Worm (Caenorhabditis elegans) whole organism, L4 larva: Measurements from ENCODE around the gene srg-5.
A peak's percentile ranks its signal among the peaks of the same experiment; 100 is the strongest.

ENCODE experiments used
- F10B5.3 ChIP-seq: sonication (generic microtip); optimal IDR thresholded peaks from 2 replicates; lab custom pipeline; 2016; ENCODE audit warnings: mild to moderate bottlenecking, missing genetic modification characterization, missing compliant biosample characterization
- F44E2.7 ChIP-seq: fragments of 200-800 bp; sonication (Bioruptor generic); IDR thresholded peaks from 2 replicates; pipeline ENCODE4 v2.1.2; 2022; ENCODE audit warnings: missing genetic modification characterization, missing compliant biosample characterization
- T26A8.4 ChIP-seq: fragments of 200-800 bp; sonication (Bioruptor generic); IDR thresholded peaks from 2 replicates; pipeline ENCODE4 v1.3.6; 2022; ENCODE audit warnings: missing genetic modification characterization, missing compliant biosample characterization
- Y48G9A.11 ChIP-seq: fragments of 200-800 bp; sonication (Bioruptor generic); IDR thresholded peaks from 2 replicates; pipeline ENCODE4 v1.3.6; 2022; ENCODE audit warnings: missing genetic modification reagents, missing genetic modification characterization, missing compliant biosample characterization
- aha-1 ChIP-seq: fragments of 150-350 bp; peaks from one replicate; lab custom pipeline; 2014; ENCODE audit warnings: missing biosample characterization, missing genetic modification characterization
- ama-1 ChIP-seq: fragments of 150-350 bp; optimal IDR thresholded peaks from 2 replicates; lab custom pipeline; 2014; ENCODE audit warnings: inconsistent platforms, mixed read lengths
- arid-1 ChIP-seq: fragments of 200-800 bp; sonication (Bioruptor generic); conservative IDR thresholded peaks from 2 replicates; pipeline ENCODE4 v1.3.6; 2022; ENCODE audit warnings: missing genetic modification reagents, missing genetic modification characterization, missing compliant biosample characterization
- ces-1 ChIP-seq: fragments of 150-350 bp; sonication (generic microtip); optimal IDR thresholded peaks from 4 replicates; lab custom pipeline; 2014; ENCODE audit warnings: missing biosample characterization, missing genetic modification reagents, missing genetic modification characterization
- cey-2 ChIP-seq: sonication (generic microtip); optimal IDR thresholded peaks from 3 replicates; lab custom pipeline; 2017; ENCODE audit warnings: missing genetic modification characterization, mild to moderate bottlenecking, missing compliant biosample characterization, antibody characterized with exemption, borderline replicate concordance; ENCODE audit not compliant: insufficient read depth
- dmd-6 ChIP-seq: fragments of 200-800 bp; sonication (Bioruptor generic); IDR thresholded peaks from 2 replicates; pipeline ENCODE4 v1.3.6; 2022; ENCODE audit warnings: missing genetic modification reagents, missing genetic modification characterization, missing compliant biosample characterization
- dve-1 ChIP-seq: sonication (generic microtip); optimal IDR thresholded peaks from 2 replicates; lab custom pipeline; 2017; ENCODE audit warnings: antibody characterized with exemption, mild to moderate bottlenecking, missing genetic modification characterization, missing compliant biosample characterization; ENCODE audit not compliant: insufficient read depth
- fkh-10 ChIP-seq: fragments of 150-350 bp; optimal IDR thresholded peaks from 2 replicates; lab custom pipeline; 2014; ENCODE audit warnings: missing biosample characterization, missing genetic modification reagents, missing genetic modification characterization
- gei-8 ChIP-seq: fragments of 200-800 bp; sonication (Bioruptor generic); optimal IDR thresholded peaks from 2 replicates; lab custom pipeline; 2018; ENCODE audit warnings: mild to moderate bottlenecking, missing genetic modification characterization, missing compliant biosample characterization
- hif-1 ChIP-seq, 2 experiments: sonication (generic microtip); optimal IDR thresholded peaks; 2 replicates each; lab custom pipeline; 2016 to 2017; ENCODE audit warnings: missing compliant biosample characterization in 2 of 2, missing genetic modification characterization in 2 of 2, missing genetic modification reagents in 2 of 2, missing genotype in 2 of 2, mild to moderate bottlenecking in 1 of 2
- hlh-11 ChIP-seq: fragments of 200-800 bp; sonication (Bioruptor generic); optimal IDR thresholded peaks from 2 replicates; lab custom pipeline; 2018; ENCODE audit warnings: mild to moderate bottlenecking, missing genetic modification characterization, missing compliant biosample characterization
- hlh-30 ChIP-seq: sonication (generic microtip); optimal IDR thresholded peaks from 2 replicates; lab custom pipeline; 2017; ENCODE audit warnings: antibody characterized with exemption, mild to moderate bottlenecking, missing genetic modification characterization, missing compliant biosample characterization; ENCODE audit not compliant: insufficient read depth
- hmg-1.1 ChIP-seq: fragments of 200-800 bp; sonication (Bioruptor generic); IDR thresholded peaks from 2 replicates; pipeline ENCODE4 v1.3.6; 2022; ENCODE audit warnings: missing genetic modification reagents, missing genetic modification characterization, missing compliant biosample characterization
- jun-1 ChIP-seq: fragments of 150-350 bp; optimal IDR thresholded peaks from 2 replicates; lab custom pipeline; 2014; ENCODE audit warnings: missing biosample characterization, missing genetic modification reagents, missing genetic modification characterization
- lin-15B ChIP-seq: fragments of 150-350 bp; sonication (generic microtip); optimal IDR thresholded peaks from 3 replicates; lab custom pipeline; 2014; ENCODE audit warnings: missing biosample characterization, missing genetic modification characterization
- lin-38 ChIP-seq: fragments of 200-800 bp; sonication (Bioruptor generic); IDR thresholded peaks from 2 replicates; pipeline ENCODE4 v1.3.6; 2022; ENCODE audit warnings: missing genetic modification reagents, missing genetic modification characterization, missing compliant biosample characterization
- mdl-1 ChIP-seq, 2 experiments: fragments of 150-350 bp in 1 of 2; sonication (generic microtip) in 1 of 2; optimal IDR thresholded peaks; 2 replicates each; lab custom pipeline; 2014 to 2017; ENCODE audit warnings: missing biosample characterization in 2 of 2, missing genetic modification characterization in 2 of 2
- mep-1 ChIP-seq: fragments of 150-350 bp; sonication (generic microtip); optimal IDR thresholded peaks from 3 replicates; lab custom pipeline; 2014; ENCODE audit warnings: missing biosample characterization, missing genetic modification characterization
- mxl-2 ChIP-seq: fragments of 200-800 bp; sonication (Bioruptor generic); conservative IDR thresholded peaks from 2 replicates; pipeline ENCODE4 v1.3.6; 2022; ENCODE audit warnings: missing genetic modification reagents, missing genetic modification characterization, missing compliant biosample characterization
- nhr-25 ChIP-seq: sonication (generic microtip); optimal IDR thresholded peaks from 2 replicates; lab custom pipeline; 2017; ENCODE audit warnings: missing genetic modification characterization, mild to moderate bottlenecking, missing compliant biosample characterization, antibody characterized with exemption, moderate library complexity, borderline replicate concordance; ENCODE audit not compliant: insufficient read depth
- nhr-48 ChIP-seq: sonication (generic microtip); optimal IDR thresholded peaks from 2 replicates; lab custom pipeline; 2016; ENCODE audit warnings: mild to moderate bottlenecking, missing genetic modification characterization, missing compliant biosample characterization
- nhr-6 ChIP-seq: fragments of 150-350 bp; optimal IDR thresholded peaks from 2 replicates; lab custom pipeline; 2014; ENCODE audit warnings: missing biosample characterization, missing genetic modification characterization
- nhr-76 ChIP-seq: fragments of 150-350 bp; optimal IDR thresholded peaks from 2 replicates; lab custom pipeline; 2014; ENCODE audit warnings: missing biosample characterization, missing genetic modification characterization
- pha-4 ChIP-seq, 2 experiments: fragments of 150-350 bp in 1 of 2; fragments of 200-800 bp in 1 of 2; sonication (Bioruptor generic) in 1 of 2; IDR thresholded peaks in 1 of 2; optimal IDR thresholded peaks in 1 of 2; 2 replicates each; pipeline versions ENCODE4 v1.3.6 to Lab custom; 2014 to 2022; ENCODE audit warnings: missing genetic modification characterization in 2 of 2, missing genetic modification reagents in 2 of 2, missing biosample characterization in 1 of 2, missing compliant biosample characterization in 1 of 2
- pqm-1 ChIP-seq: sonication (generic microtip); optimal IDR thresholded peaks from 2 replicates; lab custom pipeline; 2017; ENCODE audit warnings: missing biosample characterization, missing genetic modification characterization
- saeg-2 ChIP-seq: fragments of 200-800 bp; sonication (Bioruptor generic); IDR thresholded peaks from 2 replicates; pipeline ENCODE4 v1.3.6; 2022; ENCODE audit warnings: missing genetic modification reagents, missing genetic modification characterization, missing compliant biosample characterization
- sdz-12 ChIP-seq: fragments of 200-800 bp; sonication (Bioruptor generic); optimal IDR thresholded peaks from 2 replicates; lab custom pipeline; 2018; ENCODE audit warnings: mild to moderate bottlenecking, missing genetic modification characterization, missing compliant biosample characterization
- set-16 ChIP-seq: fragments of 200-800 bp; sonication (Bioruptor generic); IDR thresholded peaks from 2 replicates; pipeline ENCODE4 v1.3.6; 2022; ENCODE audit warnings: missing genetic modification reagents, missing genetic modification characterization, missing compliant biosample characterization
- spr-1 ChIP-seq: sonication (generic microtip); optimal IDR thresholded peaks from 2 replicates; lab custom pipeline; 2016; ENCODE audit warnings: mild to moderate bottlenecking, missing genetic modification characterization, missing compliant biosample characterization
- spr-3 ChIP-seq: fragments of 200-800 bp; sonication (Bioruptor generic); optimal IDR thresholded peaks from 2 replicates; lab custom pipeline; 2018; ENCODE audit warnings: mild to moderate bottlenecking, missing genetic modification characterization, missing compliant biosample characterization
- unc-62 ChIP-seq, 3 experiments: fragments of 150-350 bp in 1 of 3; sonication (generic microtip); optimal IDR thresholded peaks in 2 of 3; peaks in 1 of 3; 1 replicate in 1 of 3; 2 replicates in 2 of 3; lab custom pipeline; 2014 to 2017; ENCODE audit warnings: missing biosample characterization in 3 of 3, missing genetic modification characterization in 3 of 3, missing genetic modification reagents in 3 of 3, missing genotype in 1 of 3
- vab-7 ChIP-seq: fragments of 200-800 bp; sonication (Bioruptor generic); IDR thresholded peaks from 2 replicates; pipeline ENCODE4 v1.3.6; 2022; ENCODE audit warnings: missing genetic modification reagents, missing genetic modification characterization, missing compliant biosample characterization
- zag-1 ChIP-seq: fragments of 150-350 bp; optimal IDR thresholded peaks from 2 replicates; lab custom pipeline; 2014; ENCODE audit warnings: missing biosample characterization, missing genetic modification characterization
- zip-11 ChIP-seq: fragments of 200-800 bp; sonication (Bioruptor generic); IDR thresholded peaks from 2 replicates; pipeline ENCODE4 v1.3.6; 2022; ENCODE audit warnings: missing genetic modification characterization, missing compliant biosample characterization

srg-5 gene

DNA sequence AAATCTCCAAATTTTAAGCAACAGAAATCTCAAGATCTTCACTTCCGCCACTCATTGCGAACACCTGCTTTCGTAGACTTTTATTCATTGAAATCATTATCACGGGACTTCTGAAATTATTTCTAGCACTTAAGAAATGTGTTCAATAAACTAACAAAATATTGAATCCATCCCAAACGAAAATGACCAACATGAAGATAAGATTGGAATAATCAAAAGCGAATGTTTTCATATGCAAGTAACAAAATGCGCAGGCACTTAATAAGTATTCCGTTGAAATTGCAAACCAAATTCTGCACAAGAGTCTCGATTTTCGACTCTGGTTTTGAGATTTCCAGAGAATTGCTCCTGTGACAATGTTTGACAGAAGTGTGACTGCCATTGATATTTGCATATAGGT lies at the start of gene srg-5:
TSS of gene srg-5 (minus strand) at position 101 of the 400 bp plus-strand sequence.
- TF ChIP-seq pha-4 (GFP tag; IDR thresholded peaks at IDR 0.05; lab: Robert Waterston, UW) (no peak), pha-4 (tag; optimal IDR thresholded peaks at IDR 0.05; lab: Kevin White, UChicago) (no peak), lin-15B (tag; lab: Kevin White, UChicago) (no peak), T26A8.4 (GFP tag; lab: Robert Waterston, UW) (no peak), vab-7 (GFP tag; lab: Robert Waterston, UW) (no peak), mxl-2 (no peak), hif-1 (tag; optimal IDR thresholded peaks at IDR 0.05; lab: Kevin White, UChicago) (no peak), sdz-12 (GFP tag; lab: Kevin White, UChicago) (no peak), nhr-76 (no peak), hmg-1.1 (no peak), saeg-2 (GFP tag; lab: Robert Waterston, UW) (no peak), nhr-48 (tag; lab: Kevin White, UChicago) (no peak), hlh-30 (no peak), mdl-1 (tag; optimal IDR thresholded peaks at IDR 0.05; lab: Kevin White, UChicago) (no peak), jun-1 (tag; lab: Kevin White, UChicago) (no peak), arid-1 (GFP tag; lab: Robert Waterston, UW) (no peak), aha-1 (tag; lab: Kevin White, UChicago) (no peak), ama-1 (lab: Kevin White, UChicago) (no peak), F44E2.7 (GFP tag; lab: Robert Waterston, UW) (no peak), gei-8 (no peak), nhr-25 (tag; lab: Kevin White, UChicago) (no peak)

ce11 chrIII:6312244-6312643 lies 47.9 kb upstream of the srg-5 start:
- peak; percentile 56 for TF ChIP-seq aha-1 (tag; lab: Kevin White, UChicago)
- no peak for TF ChIP-seq dve-1 (tag; lab: Kevin White, UChicago)
- peak in 1 of 2 experiments; percentile 74 for TF ChIP-seq unc-62 (GFP tag; optimal IDR thresholded peaks at IDR 0.05 in 1 of 2; lab: Kevin White, UChicago)
- no peak for TF ChIP-seq unc-62 (tag; optimal IDR thresholded peaks at IDR 0.05; lab: Kevin White, UChicago)

DNA sequence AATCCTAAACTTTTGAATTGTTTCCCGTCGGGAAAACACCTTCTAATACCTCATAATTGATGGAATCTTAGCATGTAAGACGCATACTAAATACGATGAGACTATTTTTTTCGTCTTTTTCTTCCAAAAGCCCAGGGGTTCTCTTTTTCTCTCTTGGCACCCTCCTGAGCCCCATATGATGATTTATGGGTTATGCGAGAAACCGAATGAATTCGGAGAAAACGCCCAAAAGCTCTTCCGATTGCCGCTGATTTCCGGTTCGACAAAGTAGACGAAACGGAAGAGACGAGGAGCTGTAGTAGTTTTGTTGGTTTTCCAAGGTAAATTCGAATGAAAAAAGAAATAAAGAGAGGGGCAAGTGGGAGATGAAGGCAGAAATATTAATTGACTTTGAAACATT lies 47.1 kb upstream of the srg-5 start:
- TF ChIP-seq hlh-11 (tag; lab: Kevin White, UChicago) = no peak
- TF ChIP-seq zag-1 (tag; lab: Kevin White, UChicago) = no peak
- no peak for TF ChIP-seq pqm-1 (tag; lab: Kevin White, UChicago)
- TF ChIP-seq vab-7 (GFP tag; lab: Robert Waterston, UW) = no peak
- TF ChIP-seq zip-11 (GFP tag; lab: Robert Waterston, UW) = no peak
- no peak for TF ChIP-seq spr-1 (tag; lab: Kevin White, UChicago)
- TF ChIP-seq lin-38 (GFP tag; lab: Robert Waterston, UW) = no peak

ce11 chrIII:6310352-6310751 lies 46.0 kb upstream of the srg-5 start:
- TF ChIP-seq set-16 (GFP tag; lab: Robert Waterston, UW) (no peak), dmd-6 (GFP tag; lab: Robert Waterston, UW) (no peak), nhr-6 (tag; lab: Kevin White, UChicago) (no peak), Y48G9A.11 (GFP tag; lab: Robert Waterston, UW) (no peak), fkh-10 (GFP tag; lab: Kevin White, UChicago) (peak; percentile 39), F10B5.3 (tag; lab: Kevin White, UChicago) (no peak), cey-2 (tag; lab: Kevin White, UChicago) (no peak), ces-1 (GFP tag; lab: Kevin White, UChicago) (peak; percentile 61), mep-1 (tag; lab: Kevin White, UChicago) (no peak), spr-3 (GFP tag; lab: Kevin White, UChicago) (no peak)
